Worm (Caenorhabditis elegans) whole organism, young adult: ENCODE measurements around the gene ccpp-6.

Experiments used
- B0261.1 ChIP-seq: sonication (generic microtip); optimal IDR thresholded peaks from 2 replicates; lab custom pipeline; 2016; ENCODE audit warnings: mild to moderate bottlenecking, missing genetic modification characterization, moderate library complexity, missing compliant biosample characterization
- C17E4.6 ChIP-seq: fragments of 200-800 bp; sonication (Bioruptor generic); IDR thresholded peaks from 2 replicates; pipeline ENCODE4 v1.3.6; 2022; ENCODE audit warnings: missing genetic modification reagents, missing genetic modification characterization, missing compliant biosample characterization
- D2030.7 ChIP-seq: fragments of 200-800 bp; sonication (Bioruptor generic); IDR thresholded peaks from 2 replicates; pipeline ENCODE4 v1.3.6; 2022; ENCODE audit warnings: missing genetic modification reagents, missing genetic modification characterization, missing compliant biosample characterization
- F39B2.1 ChIP-seq: fragments of 200-800 bp; sonication (Bioruptor generic); IDR thresholded peaks from 2 replicates; pipeline ENCODE4 v1.3.6; 2022; ENCODE audit warnings: missing genetic modification reagents, missing genetic modification characterization, missing compliant biosample characterization
- F55B11.4 ChIP-seq: sonication (generic microtip); optimal IDR thresholded peaks from 2 replicates; lab custom pipeline; 2016; ENCODE audit warnings: missing compliant biosample characterization, missing genetic modification characterization, borderline replicate concordance; ENCODE audit not compliant: insufficient read depth
- F57C9.4 ChIP-seq: sonication (generic microtip); optimal IDR thresholded peaks from 2 replicates; lab custom pipeline; 2017; ENCODE audit warnings: mild to moderate bottlenecking, missing genetic modification characterization, missing compliant biosample characterization
- K11D2.4 ChIP-seq: fragments of 200-800 bp; sonication (Bioruptor generic); IDR thresholded peaks from 2 replicates; pipeline ENCODE4 v1.3.6; 2022; ENCODE audit warnings: missing genetic modification reagents, missing genetic modification characterization, missing compliant biosample characterization
- Y53F4B.3 ChIP-seq: fragments of 200-800 bp; sonication (Bioruptor generic); IDR thresholded peaks from 2 replicates; pipeline ENCODE4 v1.3.6; 2022; ENCODE audit warnings: missing genetic modification reagents, missing genetic modification characterization, missing compliant biosample characterization
- Y95B8A.8 ChIP-seq: fragments of 200-800 bp; sonication (Bioruptor generic); IDR thresholded peaks from 2 replicates; pipeline ENCODE4 v1.3.6; 2022; ENCODE audit warnings: missing genetic modification reagents, missing genetic modification characterization, missing compliant biosample characterization
- ZK185.1 ChIP-seq: sonication (generic microtip); optimal IDR thresholded peaks from 2 replicates; lab custom pipeline; 2016; ENCODE audit warnings: mild to moderate bottlenecking, missing genetic modification characterization, missing compliant biosample characterization; ENCODE audit not compliant: poor library complexity, severe bottlenecking
- ama-1 ChIP-seq, 3 experiments: fragments of 150-350 bp in 1 of 3; sonication (generic microtip) in 2 of 3; optimal IDR thresholded peaks; 2 replicates each; lab custom pipeline; 2014 to 2018; ENCODE audit warnings: missing biosample characterization in 2 of 3, missing genetic modification characterization in 2 of 3, missing genetic modification reagents in 2 of 3
- aptf-3 ChIP-seq: fragments of 200-800 bp; sonication (Bioruptor generic); IDR thresholded peaks from 2 replicates; pipeline ENCODE4 v1.3.6; 2022; ENCODE audit warnings: missing genetic modification characterization, missing compliant biosample characterization
- attf-3 ChIP-seq: fragments of 200-800 bp; sonication (Bioruptor generic); conservative IDR thresholded peaks from 2 replicates; pipeline ENCODE4 v1.3.6; 2022; ENCODE audit warnings: missing genetic modification reagents, missing genetic modification characterization, missing compliant biosample characterization
- bed-1 ChIP-seq: fragments of 200-800 bp; sonication (Bioruptor generic); IDR thresholded peaks from 2 replicates; pipeline ENCODE4 v1.3.6; 2022; ENCODE audit warnings: missing genetic modification reagents, missing genetic modification characterization, missing compliant biosample characterization
- ceh-27 ChIP-seq: fragments of 200-800 bp; sonication (Bioruptor generic); optimal IDR thresholded peaks from 2 replicates; lab custom pipeline; 2018; ENCODE audit warnings: mild to moderate bottlenecking, missing genetic modification characterization, moderate library complexity, missing compliant biosample characterization
- ceh-40 ChIP-seq: fragments of 200-800 bp; sonication (Bioruptor generic); IDR thresholded peaks from 2 replicates; pipeline ENCODE4 v1.3.6; 2022; ENCODE audit warnings: missing genetic modification characterization, missing compliant biosample characterization
- chd-7 ChIP-seq: sonication (generic microtip); optimal IDR thresholded peaks from 2 replicates; lab custom pipeline; 2016; ENCODE audit warnings: mild to moderate bottlenecking, missing genetic modification characterization, moderate library complexity, missing compliant biosample characterization
- egl-18 ChIP-seq: fragments of 200-800 bp; sonication (Bioruptor generic); IDR thresholded peaks from 2 replicates; pipeline ENCODE4 v1.3.6; 2022; ENCODE audit warnings: missing genetic modification reagents, missing genetic modification characterization, missing compliant biosample characterization
- ekl-4 ChIP-seq: fragments of 200-800 bp; sonication (Bioruptor generic); IDR thresholded peaks from 2 replicates; pipeline ENCODE4 v1.3.6; 2022; ENCODE audit warnings: missing genetic modification reagents, missing genetic modification characterization, missing compliant biosample characterization
- ets-4 ChIP-seq: fragments of 200-800 bp; sonication (Bioruptor generic); optimal IDR thresholded peaks from 2 replicates; lab custom pipeline; 2018; ENCODE audit warnings: mild to moderate bottlenecking, missing genetic modification characterization, missing compliant biosample characterization
- fkh-3 ChIP-seq: sonication (generic microtip); optimal IDR thresholded peaks from 2 replicates; lab custom pipeline; 2016; ENCODE audit warnings: mild to moderate bottlenecking, missing genetic modification characterization, missing compliant biosample characterization
- him-1 ChIP-seq: sonication (generic microtip); optimal IDR thresholded peaks from 2 replicates; lab custom pipeline; 2016; ENCODE audit warnings: missing genotype, missing genetic modification reagents, missing genetic modification characterization, missing compliant biosample characterization
- hlh-12 ChIP-seq: sonication (generic microtip); optimal IDR thresholded peaks from 2 replicates; lab custom pipeline; 2016; ENCODE audit warnings: missing genetic modification characterization, missing compliant biosample characterization
- hlh-26 ChIP-seq: fragments of 200-800 bp; sonication (Bioruptor generic); conservative IDR thresholded peaks from 2 replicates; pipeline ENCODE4 v1.3.6; 2022; ENCODE audit warnings: missing genetic modification reagents, missing genetic modification characterization, missing compliant biosample characterization
- hrde-1 ChIP-seq: sonication (generic microtip); optimal IDR thresholded peaks from 2 replicates; lab custom pipeline; 2016; ENCODE audit warnings: missing genetic modification characterization, mild to moderate bottlenecking, missing compliant biosample characterization, moderate library complexity, missing genotype, missing genetic modification reagents, borderline replicate concordance
- let-526 ChIP-seq: fragments of 200-800 bp; sonication (Bioruptor generic); IDR thresholded peaks from 2 replicates; pipeline ENCODE4 v1.3.6; 2022; ENCODE audit warnings: missing genetic modification reagents, missing genetic modification characterization, missing compliant biosample characterization
- lin-54 ChIP-seq: fragments of 200-800 bp; sonication (Bioruptor generic); optimal IDR thresholded peaks from 2 replicates; lab custom pipeline; 2018; ENCODE audit warnings: mild to moderate bottlenecking, missing genetic modification characterization, missing compliant biosample characterization
- lir-1 ChIP-seq: fragments of 200-800 bp; sonication (Bioruptor generic); conservative IDR thresholded peaks from 2 replicates; pipeline ENCODE4 v1.3.6; 2022; ENCODE audit warnings: missing genetic modification reagents, missing genetic modification characterization, missing compliant biosample characterization
- lsl-1 ChIP-seq: fragments of 200-800 bp; sonication (Bioruptor generic); optimal IDR thresholded peaks from 2 replicates; lab custom pipeline; 2018; ENCODE audit warnings: mild to moderate bottlenecking, missing genetic modification characterization, moderate library complexity, missing compliant biosample characterization
- lsy-27 ChIP-seq: sonication (generic microtip); optimal IDR thresholded peaks from 2 replicates; lab custom pipeline; 2017; ENCODE audit warnings: missing genetic modification characterization, mild to moderate bottlenecking, missing compliant biosample characterization, antibody characterized with exemption, missing genotype, borderline replicate concordance; ENCODE audit not compliant: insufficient read depth
- madf-3 ChIP-seq: fragments of 200-800 bp; sonication (Bioruptor generic); IDR thresholded peaks from 2 replicates; pipeline ENCODE4 v1.3.6; 2022; ENCODE audit warnings: missing genetic modification reagents, missing genetic modification characterization, missing compliant biosample characterization
- madf-6 ChIP-seq: fragments of 200-800 bp; sonication (Bioruptor generic); IDR thresholded peaks from 2 replicates; pipeline ENCODE4 v1.3.6; 2022; ENCODE audit warnings: missing genetic modification reagents, missing genetic modification characterization, missing compliant biosample characterization
- nhr-27 ChIP-seq: fragments of 200-800 bp; sonication (Bioruptor generic); optimal IDR thresholded peaks from 2 replicates; lab custom pipeline; 2018; ENCODE audit warnings: mild to moderate bottlenecking, missing genetic modification characterization, moderate library complexity, missing compliant biosample characterization
- pbrm-1 ChIP-seq: fragments of 200-800 bp; sonication (Bioruptor generic); IDR thresholded peaks from 2 replicates; pipeline ENCODE4 v1.3.6; 2022; ENCODE audit warnings: missing genetic modification reagents, missing genetic modification characterization, missing compliant biosample characterization
- rec-8 ChIP-seq, 2 experiments: sonication (generic microtip); optimal IDR thresholded peaks; 2 replicates each; lab custom pipeline; 2016; ENCODE audit warnings: mild to moderate bottlenecking in 2 of 2, missing genetic modification characterization in 2 of 2, missing genetic modification reagents in 2 of 2, missing genotype in 2 of 2, missing biosample characterization in 1 of 2, missing compliant biosample characterization in 1 of 2, moderate library complexity in 1 of 2
- rpc-1 ChIP-seq, 2 experiments: fragments of 150-350 bp in 1 of 2; sonication (generic microtip) in 1 of 2; optimal IDR thresholded peaks; 2 replicates each; lab custom pipeline; 2014 to 2018; ENCODE audit warnings: missing biosample characterization in 1 of 2, missing genetic modification characterization in 1 of 2, missing genetic modification reagents in 1 of 2, missing genotype in 1 of 2
- snpc-1.1 ChIP-seq: sonication (generic microtip); optimal IDR thresholded peaks from 2 replicates; lab custom pipeline; 2017; ENCODE audit warnings: missing genetic modification characterization, mild to moderate bottlenecking, missing compliant biosample characterization, antibody characterized with exemption, moderate library complexity, missing genotype, missing genetic modification reagents; ENCODE audit not compliant: insufficient read depth
- snpc-3.4 ChIP-seq: sonication (generic microtip); optimal IDR thresholded peaks from 2 replicates; lab custom pipeline; 2017; ENCODE audit warnings: missing genetic modification characterization, mild to moderate bottlenecking, missing compliant biosample characterization, antibody characterized with exemption, moderate library complexity, missing genotype, missing genetic modification reagents
- snpc-4 ChIP-seq, 5 experiments: fragments of 150-350 bp in 1 of 5; sonication (generic microtip) in 4 of 5; optimal IDR thresholded peaks; 2 replicates each; lab custom pipeline; 2014 to 2018; ENCODE audit warnings: missing genetic modification characterization in 5 of 5, missing biosample characterization in 3 of 5, antibody characterized with exemption in 2 of 5, mild to moderate bottlenecking in 2 of 5, missing compliant biosample characterization in 2 of 5, missing genotype in 2 of 5, moderate library complexity in 2 of 5, missing genetic modification reagents in 1 of 5
- somi-1 ChIP-seq: fragments of 200-800 bp; sonication (Bioruptor generic); optimal IDR thresholded peaks from 2 replicates; lab custom pipeline; 2018; ENCODE audit warnings: mild to moderate bottlenecking, missing genetic modification characterization, missing compliant biosample characterization
- tbp1 ChIP-seq: fragments of 200-800 bp; sonication (Bioruptor generic); optimal IDR thresholded peaks from 2 replicates; lab custom pipeline; 2018; ENCODE audit warnings: mild to moderate bottlenecking, missing genetic modification characterization, missing compliant biosample characterization
- ztf-25 ChIP-seq: fragments of 200-800 bp; sonication (Bioruptor generic); IDR thresholded peaks from 2 replicates; pipeline ENCODE4 v1.3.6; 2022; ENCODE audit warnings: missing genetic modification reagents, missing genetic modification characterization, missing compliant biosample characterization
- ztf-26 ChIP-seq: sonication (generic microtip); optimal IDR thresholded peaks from 2 replicates; lab custom pipeline; 2017; ENCODE audit warnings: missing genetic modification characterization, missing compliant biosample characterization
- ztf-6 ChIP-seq: fragments of 200-800 bp; sonication (Bioruptor generic); IDR thresholded peaks from 2 replicates; pipeline ENCODE4 v1.3.6; 2022; ENCODE audit warnings: missing genetic modification reagents, missing genetic modification characterization, missing compliant biosample characterization

Gene ccpp-6

ce11 chrII:5373275-5374047 lies 13.7 kb downstream of the ccpp-6 start, which contains the start of the genes agt-2 and F09E5.3 (continued):
- TF ChIP-seq him-1 (tag; lab: Kevin White, UChicago) (no peak), B0261.1 (no peak), fkh-3 (no peak), lsl-1 (GFP tag; lab: Kevin White, UChicago) (peak; percentile 71), aptf-3 (GFP tag; lab: Robert Waterston, UW) (no peak), snpc-1.1 (tag; lab: Kevin White, UChicago) (peak; percentile 7), hrde-1 (tag; lab: Kevin White, UChicago) (no peak), pbrm-1 (GFP tag; lab: Robert Waterston, UW) (peak; percentile 86), K11D2.4 (GFP tag; lab: Robert Waterston, UW) (peak; percentile 83), ZK185.1 (tag; lab: Kevin White, UChicago) (peak; percentile 84), nhr-27 (no peak), hlh-12 (tag; lab: Kevin White, UChicago) (no peak), hlh-26 (GFP tag; lab: Robert Waterston, UW) (no peak), F55B11.4 (tag; lab: Kevin White, UChicago) (no peak), chd-7 (peak; percentile 15), ekl-4 (GFP tag; lab: Robert Waterston, UW) (peak; percentile 91), ceh-27 (peak; percentile 80), ceh-40 (GFP tag; lab: Robert Waterston, UW) (no peak), F39B2.1 (GFP tag; lab: Robert Waterston, UW) (no peak), bed-1 (GFP tag; lab: Robert Waterston, UW) (no peak), madf-3 (GFP tag; lab: Robert Waterston, UW) (peak; percentile 86), ztf-25 (GFP tag; lab: Robert Waterston, UW) (no peak), lsy-27 (tag; lab: Kevin White, UChicago) (no peak), Y53F4B.3 (GFP tag; lab: Robert Waterston, UW) (no peak), Y95B8A.8 (no peak), lin-54 (GFP tag; lab: Kevin White, UChicago) (peak; percentile 87), rec-8 (tag; optimal IDR thresholded peaks at IDR 0.05; lab: Kevin White, UChicago) (no peak), snpc-3.4 (no peak), ztf-6 (GFP tag; lab: Robert Waterston, UW) (no peak), let-526 (GFP tag; lab: Robert Waterston, UW) (no peak), attf-3 (GFP tag; lab: Robert Waterston, UW) (peak; percentile 59), lir-1 (GFP tag; lab: Robert Waterston, UW) (peak; percentile 67), rpc-1 (optimal IDR thresholded peaks at IDR 0.05; lab: Kevin White, UChicago) (no peak), rpc-1 (tag; optimal IDR thresholded peaks at IDR 0.05; lab: Kevin White, UChicago) (no peak), tbp1 (GFP tag; lab: Kevin White, UChicago) (peak; percentile 61), ets-4 (peak; percentile 12), snpc-4 (GFP tag; optimal IDR thresholded peaks at IDR 0.05; lab: Kevin White, UChicago) (no peak), snpc-4 (tag; optimal IDR thresholded peaks at IDR 0.05; lab: Kevin White, UChicago) (peak; percentile 5 to 72 (median 52)), D2030.7 (GFP tag; lab: Robert Waterston, UW) (0 out of 2 replicates have a peak, but pooled peaks have one; percentile 55), ama-1 (optimal IDR thresholded peaks at IDR 0.05; lab: Kevin White, UChicago) (no peak), ama-1 (GFP tag; optimal IDR thresholded peaks at IDR 0.05; lab: Kevin White, UChicago) (no peak), F57C9.4 (tag; lab: Kevin White, UChicago) (no peak), C17E4.6 (GFP tag; lab: Robert Waterston, UW) (peak; percentile 58; the same call in 1 of the 2 replicates), madf-6 (peak; percentile 82), egl-18 (GFP tag; lab: Robert Waterston, UW) (no peak), somi-1 (peak; percentile 19), ztf-26 (tag; lab: Kevin White, UChicago) (peak; percentile 58)
